Fruit fly (Drosophila melanogaster) whole organism, embryonic: ENCODE results near the gene Fbw5.

Experiments used
- Antp ChIP-seq: fragments of 200-800 bp; sonication (Bioruptor generic); optimal IDR thresholded peaks from 3 replicates; lab custom pipeline; 2016; ENCODE audit warnings: missing biosample characterization, missing genetic modification characterization
- BEAF-32 ChIP-seq: fragments of 200-800 bp; sonication (Bioruptor generic); optimal IDR thresholded peaks from 3 replicates; lab custom pipeline; 2017; ENCODE audit warnings: missing biosample characterization, missing genetic modification characterization, mild to moderate bottlenecking, moderate library complexity, missing genetic modification reagents
- Bgb ChIP-seq: fragments of 200-800 bp; sonication (Bioruptor generic); IDR thresholded peaks from 2 replicates; pipeline ENCODE4 v1.3.6; 2022; ENCODE audit warnings: missing biosample characterization, missing genetic modification characterization; ENCODE audit not compliant: partially characterized antibody
- BtbVII ChIP-seq: fragments of 200-800 bp; sonication (Bioruptor generic); optimal IDR thresholded peaks from 3 replicates; lab custom pipeline; 2017; ENCODE audit warnings: missing biosample characterization, mild to moderate bottlenecking, missing genetic modification characterization
- C15 ChIP-seq: fragments of 200-800 bp; sonication (Bioruptor generic); IDR thresholded peaks from 3 replicates; pipeline ENCODE4 v1.3.6; 2022; ENCODE audit warnings: missing biosample characterization, missing genetic modification characterization
- CG1024 ChIP-seq: fragments of 200-800 bp; sonication (Bioruptor generic); IDR thresholded peaks from 2 replicates; pipeline ENCODE4 v1.3.6; 2022; ENCODE audit warnings: missing biosample characterization, missing genetic modification characterization
- CG10321 ChIP-seq: fragments of 200-800 bp; sonication (Bioruptor generic); IDR thresholded peaks from 2 replicates; pipeline ENCODE4 v1.3.6; 2022; ENCODE audit warnings: missing biosample characterization, missing genetic modification characterization
- CG10366 ChIP-seq: fragments of 200-800 bp; sonication (Bioruptor generic); IDR thresholded peaks from 2 replicates; pipeline ENCODE4 v1.3.6; 2022; ENCODE audit warnings: missing biosample characterization, missing genetic modification characterization
- CG11504 ChIP-seq: fragments of 200-800 bp; sonication (Bioruptor generic); optimal IDR thresholded peaks from 3 replicates; lab custom pipeline; 2019; ENCODE audit warnings: missing biosample characterization, mild to moderate bottlenecking, missing genetic modification characterization, moderate library complexity
- CG11560 ChIP-seq: fragments of 200-800 bp; sonication (Bioruptor generic); IDR thresholded peaks from 3 replicates; pipeline ENCODE4 v1.3.6; 2022; ENCODE audit warnings: missing biosample characterization, missing genetic modification characterization
- CG12071 ChIP-seq: fragments of 200-800 bp; sonication (Bioruptor generic); optimal IDR thresholded peaks from 3 replicates; lab custom pipeline; 2018; ENCODE audit warnings: missing biosample characterization, mild to moderate bottlenecking, missing genetic modification characterization
- CG13775 ChIP-seq: fragments of 200-800 bp; sonication (Bioruptor generic); optimal IDR thresholded peaks from 3 replicates; lab custom pipeline; 2017; ENCODE audit warnings: missing biosample characterization, mild to moderate bottlenecking, missing genetic modification characterization
- CG14050 ChIP-seq: fragments of 200-800 bp; sonication (Bioruptor generic); IDR thresholded peaks from 3 replicates; pipeline ENCODE4 v1.3.6; 2022; ENCODE audit warnings: missing biosample characterization, missing genetic modification characterization
- CG14965 ChIP-seq: fragments of 200-800 bp; sonication (Bioruptor generic); optimal IDR thresholded peaks from 2 replicates; lab custom pipeline; 2016; ENCODE audit warnings: missing biosample characterization, missing genetic modification characterization, borderline replicate concordance
- CG17568 ChIP-seq: fragments of 200-800 bp; sonication (Bioruptor generic); optimal IDR thresholded peaks from 2 replicates; lab custom pipeline; 2018; ENCODE audit warnings: missing biosample characterization, mild to moderate bottlenecking, missing genetic modification characterization, moderate library complexity
- CG17829 ChIP-seq: fragments of 200-800 bp; optimal IDR thresholded peaks from 2 replicates; lab custom pipeline; 2019; ENCODE audit warnings: missing biosample characterization, mild to moderate bottlenecking, missing genetic modification characterization, moderate library complexity
- CG2116 ChIP-seq: fragments of 200-800 bp; sonication (Bioruptor generic); optimal IDR thresholded peaks from 3 replicates; lab custom pipeline; 2018; ENCODE audit warnings: missing biosample characterization, mild to moderate bottlenecking, missing genetic modification characterization
- CG2875 ChIP-seq: fragments of 200-800 bp; sonication (Bioruptor generic); optimal IDR thresholded peaks from 2 replicates; lab custom pipeline; 2017; ENCODE audit warnings: missing biosample characterization, mild to moderate bottlenecking, missing genetic modification characterization, missing genetic modification reagents
- CG3995 ChIP-seq: fragments of 200-800 bp; sonication (Bioruptor generic); optimal IDR thresholded peaks from 3 replicates; lab custom pipeline; 2016; ENCODE audit warnings: missing biosample characterization, missing genetic modification characterization
- CG4328 ChIP-seq: fragments of 200-800 bp; sonication (Bioruptor generic); optimal IDR thresholded peaks from 3 replicates; lab custom pipeline; 2017; ENCODE audit warnings: missing biosample characterization, missing genetic modification reagents, missing genetic modification characterization
- CG4617 ChIP-seq: fragments of 200-800 bp; sonication (Bioruptor generic); optimal IDR thresholded peaks from 3 replicates; lab custom pipeline; 2016; ENCODE audit warnings: missing biosample characterization, missing genetic modification characterization, borderline replicate concordance
- CG7271 ChIP-seq: fragments of 200-800 bp; sonication (Bioruptor generic); optimal IDR thresholded peaks from 2 replicates; lab custom pipeline; 2018; ENCODE audit warnings: missing biosample characterization, mild to moderate bottlenecking, missing genetic modification characterization, moderate library complexity
- CG8359 ChIP-seq: fragments of 200-800 bp; sonication (Bioruptor generic); optimal IDR thresholded peaks from 2 replicates; lab custom pipeline; 2017; ENCODE audit warnings: missing biosample characterization, mild to moderate bottlenecking, missing genetic modification characterization, borderline replicate concordance
- CG9609 ChIP-seq: fragments of 200-800 bp; sonication (Bioruptor generic); optimal IDR thresholded peaks from 3 replicates; lab custom pipeline; 2016; ENCODE audit warnings: missing biosample characterization, missing genetic modification characterization
- CG9797 ChIP-seq: fragments of 200-800 bp; sonication (Bioruptor generic); optimal IDR thresholded peaks from 3 replicates; lab custom pipeline; 2018; ENCODE audit warnings: missing biosample characterization, mild to moderate bottlenecking, missing genetic modification characterization
- Dll ChIP-seq: fragments of 200-800 bp; sonication (Bioruptor generic); IDR thresholded peaks from 4 replicates; pipeline ENCODE4 v1.3.6; 2022; ENCODE audit warnings: missing biosample characterization, missing genetic modification characterization; ENCODE audit not compliant: partially characterized antibody
- Doc2 ChIP-seq: fragments of 200-800 bp; sonication (Bioruptor generic); IDR thresholded peaks from 2 replicates; pipeline ENCODE4 v1.3.6; 2022; ENCODE audit warnings: missing biosample characterization, missing genetic modification characterization
- Ets65A ChIP-seq: fragments of 200-800 bp; sonication (Bioruptor generic); peaks from one replicate; lab custom pipeline; 2016; ENCODE audit warnings: missing biosample characterization, missing genetic modification characterization
- GATAe ChIP-seq: fragments of 200-800 bp; sonication (Bioruptor generic); conservative IDR thresholded peaks from 2 replicates; pipeline ENCODE4 v1.3.6; 2022; ENCODE audit warnings: missing biosample characterization, missing genetic modification characterization
- HLH54F ChIP-seq: fragments of 200-800 bp; sonication (Bioruptor generic); optimal IDR thresholded peaks from 3 replicates; lab custom pipeline; 2016; ENCODE audit warnings: missing biosample characterization, missing genetic modification characterization
- Hsf ChIP-seq: fragments of 200-800 bp; sonication (Bioruptor generic); optimal IDR thresholded peaks from 3 replicates; lab custom pipeline; 2016; ENCODE audit warnings: missing biosample characterization, missing genetic modification characterization
- MBD-R2 ChIP-seq: fragments of 200-800 bp; sonication (Bioruptor generic); IDR thresholded peaks from 2 replicates; pipeline ENCODE4 v1.3.6; 2022; ENCODE audit warnings: missing biosample characterization, missing genetic modification characterization
- Oaz ChIP-seq: fragments of 200-800 bp; sonication (Bioruptor generic); IDR thresholded peaks from 2 replicates; pipeline ENCODE4 v1.3.6; 2022; ENCODE audit warnings: missing biosample characterization, missing genetic modification characterization
- Opbp ChIP-seq: fragments of 200-800 bp; sonication (Bioruptor generic); IDR thresholded peaks from 3 replicates; pipeline ENCODE4 v1.3.6; 2022; ENCODE audit warnings: missing biosample characterization, missing genetic modification characterization; ENCODE audit not compliant: partially characterized antibody
- Ptx1 ChIP-seq: fragments of 200-800 bp; sonication (Bioruptor generic); IDR thresholded peaks from 2 replicates; pipeline ENCODE4 v1.3.6; 2022; ENCODE audit warnings: missing biosample characterization, missing genetic modification characterization
- Ravus ChIP-seq: fragments of 200-800 bp; sonication (Bioruptor generic); IDR thresholded peaks from 2 replicates; pipeline ENCODE4 v1.3.6; 2022; ENCODE audit warnings: missing biosample characterization, missing genetic modification characterization
- Sry-β ChIP-seq: fragments of 200-800 bp; sonication (Bioruptor generic); optimal IDR thresholded peaks from 2 replicates; lab custom pipeline; 2018; ENCODE audit warnings: missing biosample characterization, mild to moderate bottlenecking, missing genetic modification characterization, moderate library complexity
- Tbp ChIP-seq: fragments of >200 bp; optimal IDR thresholded peaks from 2 replicates; lab custom pipeline; 2018; ENCODE audit warnings: missing biosample characterization, missing genetic modification characterization
- amos ChIP-seq: fragments of 200-800 bp; sonication (Bioruptor generic); IDR thresholded peaks from 2 replicates; pipeline ENCODE4 v1.3.6; 2022; ENCODE audit warnings: missing biosample characterization, missing genetic modification characterization; ENCODE audit not compliant: partially characterized antibody
- ap ChIP-seq: fragments of 200-800 bp; sonication (Bioruptor generic); IDR thresholded peaks from 2 replicates; pipeline ENCODE4 v1.3.6; 2022; ENCODE audit warnings: missing biosample characterization, missing genetic modification characterization
- ato ChIP-seq: fragments of 200-800 bp; sonication (Bioruptor generic); IDR thresholded peaks from 2 replicates; pipeline ENCODE4 v1.3.6; 2022; ENCODE audit warnings: missing biosample characterization, missing genetic modification characterization; ENCODE audit not compliant: partially characterized antibody
- crol ChIP-seq: fragments of 200-800 bp; sonication (Bioruptor generic); IDR thresholded peaks from 2 replicates; pipeline ENCODE4 v1.3.6; 2022; ENCODE audit warnings: missing biosample characterization, missing genetic modification characterization
- crp ChIP-seq, 2 experiments: fragments of 200-800 bp; sonication (Bioruptor generic); optimal IDR thresholded peaks; 2 replicates in 1 of 2; 3 replicates in 1 of 2; lab custom pipeline; 2017; ENCODE audit warnings: missing biosample characterization in 2 of 2, missing genetic modification characterization in 2 of 2, mild to moderate bottlenecking in 1 of 2, moderate library complexity in 1 of 2
- da ChIP-seq: fragments of 200-800 bp; sonication (Bioruptor generic); optimal IDR thresholded peaks from 2 replicates; lab custom pipeline; 2016; ENCODE audit warnings: missing biosample characterization, missing genetic modification characterization
- dm ChIP-seq: fragments of 200-800 bp; sonication (Bioruptor generic); optimal IDR thresholded peaks from 3 replicates; lab custom pipeline; 2016; ENCODE audit warnings: missing biosample characterization, missing genetic modification characterization
- eyg ChIP-seq: fragments of 200-800 bp; sonication (Bioruptor generic); optimal IDR thresholded peaks from 3 replicates; lab custom pipeline; 2016; ENCODE audit warnings: missing biosample characterization, missing genetic modification characterization
- gro ChIP-seq: fragments of 200-800 bp; sonication (Bioruptor generic); optimal IDR thresholded peaks from 2 replicates; lab custom pipeline; 2016; ENCODE audit warnings: missing biosample characterization, missing genetic modification characterization
- hkb ChIP-seq, 2 experiments: fragments of 200-800 bp in 1 of 2; fragments of >200 bp in 1 of 2; sonication (Bioruptor generic) in 1 of 2; IDR thresholded peaks in 1 of 2; optimal IDR thresholded peaks in 1 of 2; 2 replicates each; pipeline versions ENCODE4 v1.3.6 to Lab custom; 2017 to 2022; ENCODE audit warnings: missing biosample characterization in 1 of 2, missing genetic modification characterization in 1 of 2
- jigr1 ChIP-seq: fragments of 200-800 bp; sonication (Bioruptor generic); IDR thresholded peaks from 3 replicates; pipeline ENCODE4 v1.3.6; 2022; ENCODE audit warnings: missing biosample characterization, missing genetic modification characterization
- nerfin-1 ChIP-seq: fragments of 200-800 bp; sonication (Bioruptor generic); optimal IDR thresholded peaks from 3 replicates; lab custom pipeline; 2019; ENCODE audit warnings: missing biosample characterization, mild to moderate bottlenecking, missing genetic modification characterization, moderate library complexity
- oc ChIP-seq: fragments of 200-800 bp; sonication (Bioruptor generic); optimal IDR thresholded peaks from 2 replicates; lab custom pipeline; 2018; ENCODE audit warnings: missing biosample characterization, mild to moderate bottlenecking, missing genetic modification characterization, moderate library complexity
- z ChIP-seq: fragments of 200-800 bp; sonication (Bioruptor generic); IDR thresholded peaks from 3 replicates; pipeline ENCODE4 v1.3.6; 2022; ENCODE audit warnings: missing biosample characterization, missing genetic modification characterization

Fbw5 gene

DNA sequence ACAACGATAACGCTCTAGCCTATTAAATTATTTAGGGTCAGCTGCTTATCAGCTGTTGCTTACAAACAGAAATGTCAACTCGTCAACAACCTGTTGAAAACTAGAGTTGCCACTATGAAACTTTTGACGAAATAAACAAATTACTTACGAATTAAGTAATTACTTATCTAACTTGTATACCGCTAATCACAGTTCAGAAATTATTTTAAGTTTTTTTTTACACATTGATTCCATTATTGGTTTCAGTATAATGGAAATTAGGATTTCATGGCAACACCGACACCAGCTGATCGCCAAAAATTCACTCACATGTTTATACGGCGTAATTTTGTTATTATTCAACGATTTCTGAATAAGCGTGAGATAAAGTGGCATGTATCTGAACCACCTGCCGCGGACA, 27.9 kb downstream of the Fbw5 start, which contains the start of the genes CG9117 and CG31643 (continued):
- TF ChIP-seq CG14965 (GFP tag; lab: Kevin White, UChicago) (no peak), BtbVII (GFP tag; lab: Kevin White, UChicago) (no peak), CG9609 (GFP tag; lab: Kevin White, UChicago) (peak; percentile 65), Sry-β (peak; percentile 1), CG17568 (no peak), Ets65A (GFP tag; lab: Kevin White, UChicago) (peak; percentile 91), CG9797 (GFP tag; lab: Kevin White, UChicago) (no peak), ap (GFP tag; lab: Robert Waterston, UW) (no peak), HLH54F (peak; percentile 47), Ptx1 (no peak), Hsf (GFP tag; lab: Kevin White, UChicago) (peak; percentile 57), da (no peak), gro (peak; percentile 64), Ravus (no peak), CG14050 (GFP tag; lab: Robert Waterston, UW) (no peak), CG10366 (GFP tag; lab: Robert Waterston, UW) (peak; percentile 35), CG17829 (tag; lab: Kevin White, UChicago) (peak; percentile 20), CG10321 (no peak), CG4328 (no peak), dm (GFP tag; lab: Kevin White, UChicago) (peak; percentile 71), CG7271 (tag; lab: Kevin White, UChicago) (peak; percentile 35), GATAe (GFP tag; lab: Robert Waterston, UW) (no peak), CG2875 (GFP tag; lab: Kevin White, UChicago) (no peak), CG11504 (no peak), CG11560 (tag; lab: Robert Waterston, UW) (no peak), z (GFP tag; lab: Robert Waterston, UW) (no peak), CG8359 (GFP tag; lab: Kevin White, UChicago) (no peak), Antp (GFP tag; lab: Kevin White, UChicago) (peak; percentile 46), crol (GFP tag; lab: Robert Waterston, UW) (no peak), Tbp (GFP tag; lab: Kevin White, UChicago) (no peak), Bgb (GFP tag; lab: Robert Waterston, UW) (no peak)

DNA sequence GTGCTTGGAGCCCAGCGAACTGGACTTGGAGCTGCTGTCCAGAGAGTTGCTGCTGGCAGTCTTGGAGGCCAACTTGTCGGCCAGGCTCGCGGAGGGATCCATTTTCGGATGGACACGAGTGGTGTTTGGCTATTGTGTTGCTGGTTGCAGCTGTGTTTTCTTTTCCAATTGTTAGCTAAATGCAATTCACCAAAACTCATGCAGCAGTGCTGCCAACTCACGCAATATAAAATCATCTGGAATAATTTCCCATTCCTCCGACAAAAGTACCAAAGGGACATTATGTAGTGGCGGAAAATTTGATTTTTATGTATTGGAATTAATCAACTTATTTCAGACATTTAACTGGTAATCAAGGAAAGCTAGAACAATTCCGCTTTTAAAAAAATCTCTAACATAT, 29.0 kb downstream of the Fbw5 start, which contains the start of gene mtm:
TSS of gene mtm (minus strand) at position 306 of the 400 bp plus-strand sequence.
- TF ChIP-seq CG2116 (GFP tag; lab: Kevin White, UChicago) (peak; percentile 12), CG13775 (GFP tag; lab: Kevin White, UChicago) (no peak), Opbp (0 out of 3 replicates have a peak, but pooled peaks have one; percentile 30), BEAF-32 (peak; percentile 3), amos (GFP tag; lab: Robert Waterston, UW) (peak; percentile 18; the same call in 1 of the 2 replicates), crp (GFP tag; optimal IDR thresholded peaks at IDR 0.05; lab: Kevin White, UChicago) (peak; percentile 40 to 91), CG4617 (GFP tag; lab: Kevin White, UChicago) (peak; percentile 67), nerfin-1 (tag; lab: Kevin White, UChicago) (peak; percentile 69), Dll (GFP tag; lab: Robert Waterston, UW) (0 out of 4 replicates have a peak, but pooled peaks have one; percentile 19), hkb (optimal IDR thresholded peaks at IDR 0.05; lab: Kevin White, UChicago) (no peak), hkb (GFP tag; IDR thresholded peaks at IDR 0.05; lab: Robert Waterston, UW) (no peak), CG12071 (GFP tag; lab: Kevin White, UChicago) (no peak), jigr1 (GFP tag; lab: Robert Waterston, UW) (no peak), eyg (GFP tag; lab: Kevin White, UChicago) (no peak), oc (tag; lab: Kevin White, UChicago) (no peak), ato (no peak), MBD-R2 (GFP tag; lab: Robert Waterston, UW) (peak; percentile 95), Doc2 (no peak), CG1024 (GFP tag; lab: Robert Waterston, UW) (no peak), C15 (GFP tag; lab: Robert Waterston, UW) (no peak), Oaz (GFP tag; lab: Robert Waterston, UW) (no peak), CG3995 (GFP tag; lab: Kevin White, UChicago) (no peak)
